Worm (Caenorhabditis elegans) whole organism, mixed stage, embryonic: ENCODE results near the gene F59F3.6.

ENCODE experiments used
- bed-3 ChIP-seq: fragments of 200-800 bp; sonication (Bioruptor generic); optimal IDR thresholded peaks from 3 replicates; lab custom pipeline; 2018; ENCODE audit warnings: mild to moderate bottlenecking, missing genetic modification characterization, moderate library complexity, missing compliant biosample characterization
- blmp-1 ChIP-seq: fragments of 150-350 bp; optimal IDR thresholded peaks from 2 replicates; lab custom pipeline; 2014; ENCODE audit warnings: missing biosample characterization, missing genetic modification characterization
- elt-1 ChIP-seq: sonication (generic microtip); optimal IDR thresholded peaks from 2 replicates; lab custom pipeline; 2017; ENCODE audit warnings: missing genetic modification characterization, mild to moderate bottlenecking, missing compliant biosample characterization, antibody characterized with exemption, moderate library complexity, borderline replicate concordance; ENCODE audit not compliant: insufficient read depth
- lin-13 ChIP-seq: fragments of 150-350 bp; optimal IDR thresholded peaks from 2 replicates; lab custom pipeline; 2014; ENCODE audit warnings: missing biosample characterization, missing genetic modification characterization
- mep-1 ChIP-seq: fragments of 150-350 bp; optimal IDR thresholded peaks from 2 replicates; lab custom pipeline; 2017; ENCODE audit warnings: missing biosample characterization, missing genetic modification reagents, missing genetic modification characterization, inconsistent platforms
- mls-2 ChIP-seq: sonication (generic microtip); optimal IDR thresholded peaks from 2 replicates; lab custom pipeline; 2016; ENCODE audit warnings: mild to moderate bottlenecking, missing genetic modification characterization, moderate library complexity, missing compliant biosample characterization
- nhr-28 ChIP-seq: fragments of 150-350 bp; optimal IDR thresholded peaks from 2 replicates; lab custom pipeline; 2014; ENCODE audit warnings: missing biosample characterization, missing genetic modification characterization
- nhr-76 ChIP-seq: sonication (generic microtip); optimal IDR thresholded peaks from 2 replicates; lab custom pipeline; 2017; ENCODE audit warnings: missing biosample characterization, missing genetic modification characterization
- pha-4 ChIP-seq: fragments of 150-350 bp; optimal IDR thresholded peaks from 2 replicates; lab custom pipeline; 2018; ENCODE audit warnings: missing biosample characterization, missing genetic modification reagents, missing genetic modification characterization
- snpc-4 ChIP-seq: fragments of 150-350 bp; optimal IDR thresholded peaks from 2 replicates; lab custom pipeline; 2014; ENCODE audit warnings: missing biosample characterization, missing genetic modification characterization
- ztf-11 ChIP-seq: fragments of 150-350 bp; optimal IDR thresholded peaks from 2 replicates; lab custom pipeline; 2014; ENCODE audit warnings: missing biosample characterization, missing genetic modification characterization

DNA sequence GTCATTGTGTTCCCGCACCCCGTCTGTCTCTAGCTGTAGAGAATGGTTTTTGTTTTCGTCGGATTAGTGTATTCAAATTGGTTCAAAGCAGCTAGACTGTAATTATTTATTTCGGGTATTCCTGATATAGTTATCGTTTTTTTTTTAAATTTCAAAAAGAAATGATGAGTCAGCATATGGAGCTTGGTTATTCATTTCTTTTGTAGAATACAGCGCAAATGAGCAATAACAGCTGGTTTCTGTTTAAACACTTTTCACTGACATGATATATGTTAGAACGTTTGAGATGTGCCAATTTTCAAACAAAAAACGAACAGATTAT lies 8.3 kb downstream of the F59F3.6 start:
- no peak for TF ChIP-seq blmp-1 (tag; lab: Kevin White, UChicago)
- no peak for TF ChIP-seq lin-13 (tag; lab: Kevin White, UChicago)
- no peak for TF ChIP-seq pha-4 (tag; lab: Kevin White, UChicago)
- TF ChIP-seq elt-1 (tag; lab: Kevin White, UChicago): no peak
- TF ChIP-seq nhr-76 (tag; lab: Kevin White, UChicago): no peak
- TF ChIP-seq mls-2: peak; percentile 63
- no peak for TF ChIP-seq ztf-11 (tag; lab: Kevin White, UChicago)
- TF ChIP-seq mep-1 (tag; lab: Kevin White, UChicago): no peak
- TF ChIP-seq bed-3 (GFP tag; lab: Kevin White, UChicago): no peak
- TF ChIP-seq snpc-4 (tag; lab: Kevin White, UChicago): no peak
- TF ChIP-seq nhr-28 (tag; lab: Kevin White, UChicago): no peak
